Fruit fly (Drosophila melanogaster) whole organism, embryonic: ENCODE measurements around the gene dock.

ENCODE experiments used
- Atf-2 ChIP-seq: fragments of 200-800 bp; sonication (Bioruptor generic); optimal IDR thresholded peaks from 2 replicates; lab custom pipeline; 2016; ENCODE audit warnings: missing biosample characterization, missing genetic modification characterization
- CG11696 ChIP-seq: fragments of 200-800 bp; sonication (Bioruptor generic); IDR thresholded peaks from 2 replicates; pipeline ENCODE4 v1.3.6; 2022; ENCODE audit warnings: missing biosample characterization, missing genetic modification characterization
- CG12219 ChIP-seq: fragments of 200-800 bp; sonication (Bioruptor generic); optimal IDR thresholded peaks from 3 replicates; lab custom pipeline; 2018; ENCODE audit warnings: missing biosample characterization, mild to moderate bottlenecking, missing genetic modification characterization
- CG13287 ChIP-seq: fragments of 200-800 bp; sonication (Bioruptor generic); IDR thresholded peaks from 2 replicates; pipeline ENCODE4 v1.3.6; 2022; ENCODE audit warnings: missing biosample characterization, missing genetic modification characterization; ENCODE audit not compliant: partially characterized antibody
- CG16813 ChIP-seq: fragments of 200-800 bp; sonication (Bioruptor generic); IDR thresholded peaks from 3 replicates; pipeline ENCODE4 v1.3.6; 2022; ENCODE audit warnings: missing biosample characterization, missing genetic modification characterization; ENCODE audit not compliant: partially characterized antibody
- CG17328 ChIP-seq: fragments of 200-800 bp; sonication (Bioruptor generic); IDR thresholded peaks from 2 replicates; pipeline ENCODE4 v1.3.6; 2022; ENCODE audit warnings: missing biosample characterization, missing genetic modification characterization
- CG18599 ChIP-seq: fragments of 200-800 bp; sonication (Bioruptor generic); optimal IDR thresholded peaks from 3 replicates; lab custom pipeline; 2017; ENCODE audit warnings: missing biosample characterization, missing genetic modification characterization, mild to moderate bottlenecking, moderate library complexity, missing genetic modification reagents
- CG18619 ChIP-seq: fragments of 200-800 bp; sonication (Bioruptor generic); optimal IDR thresholded peaks from 3 replicates; lab custom pipeline; 2017; ENCODE audit warnings: missing biosample characterization, mild to moderate bottlenecking, missing genetic modification characterization
- CG2875 ChIP-seq: fragments of 200-800 bp; sonication (Bioruptor generic); optimal IDR thresholded peaks from 2 replicates; lab custom pipeline; 2017; ENCODE audit warnings: missing biosample characterization, mild to moderate bottlenecking, missing genetic modification characterization, missing genetic modification reagents
- CG3065 ChIP-seq: fragments of 200-800 bp; sonication (Bioruptor generic); optimal IDR thresholded peaks from 2 replicates; lab custom pipeline; 2016; ENCODE audit warnings: missing biosample characterization, missing genetic modification characterization
- CG32532 ChIP-seq: fragments of 200-800 bp; sonication (Bioruptor generic); IDR thresholded peaks from 2 replicates; pipeline ENCODE4 v1.3.6; 2022; ENCODE audit warnings: missing biosample characterization, missing genetic modification characterization
- CG33213 ChIP-seq: fragments of 200-800 bp; sonication (Bioruptor generic); optimal IDR thresholded peaks from 3 replicates; lab custom pipeline; 2016; ENCODE audit warnings: missing biosample characterization, missing genetic modification characterization
- CG34376 ChIP-seq: fragments of 200-800 bp; sonication (Bioruptor generic); optimal IDR thresholded peaks from 2 replicates; lab custom pipeline; 2018; ENCODE audit warnings: missing biosample characterization, mild to moderate bottlenecking, missing genetic modification characterization
- CG6654 ChIP-seq: fragments of 200-800 bp; sonication (Bioruptor generic); optimal IDR thresholded peaks from 2 replicates; lab custom pipeline; 2017; ENCODE audit warnings: missing biosample characterization, mild to moderate bottlenecking, missing genetic modification characterization
- CG6683 ChIP-seq: fragments of 200-800 bp; sonication (Bioruptor generic); optimal IDR thresholded peaks from 2 replicates; lab custom pipeline; 2017; ENCODE audit warnings: missing biosample characterization, mild to moderate bottlenecking, missing genetic modification characterization, missing genetic modification reagents
- CG7271 ChIP-seq: fragments of 200-800 bp; sonication (Bioruptor generic); optimal IDR thresholded peaks from 2 replicates; lab custom pipeline; 2018; ENCODE audit warnings: missing biosample characterization, mild to moderate bottlenecking, missing genetic modification characterization, moderate library complexity
- CG7987 ChIP-seq: fragments of 200-800 bp; sonication (Bioruptor generic); optimal IDR thresholded peaks from 2 replicates; lab custom pipeline; 2018; ENCODE audit warnings: missing biosample characterization, mild to moderate bottlenecking, missing genetic modification characterization, moderate library complexity
- CG8388 ChIP-seq: fragments of 200-800 bp; sonication (Bioruptor generic); optimal IDR thresholded peaks from 2 replicates; lab custom pipeline; 2019; ENCODE audit warnings: missing biosample characterization, mild to moderate bottlenecking, missing genetic modification characterization, moderate library complexity
- CG8765 ChIP-seq: fragments of 200-800 bp; sonication (Bioruptor generic); IDR thresholded peaks from 2 replicates; pipeline ENCODE4 v1.3.6; 2022; ENCODE audit warnings: missing biosample characterization, missing genetic modification characterization
- CG8944 ChIP-seq: fragments of 200-800 bp; sonication (Bioruptor generic); optimal IDR thresholded peaks from 3 replicates; lab custom pipeline; 2016; ENCODE audit warnings: missing biosample characterization, missing genetic modification characterization
- D19B ChIP-seq: fragments of 200-800 bp; sonication (Bioruptor generic); optimal IDR thresholded peaks from 2 replicates; lab custom pipeline; 2017; ENCODE audit warnings: missing biosample characterization, mild to moderate bottlenecking, missing genetic modification characterization
- E2f1 ChIP-seq: fragments of 200-800 bp; sonication (Bioruptor generic); IDR thresholded peaks from 2 replicates; pipeline ENCODE4 v1.3.6; 2022; ENCODE audit warnings: missing biosample characterization, missing genetic modification characterization
- Elba2 ChIP-seq: fragments of 200-800 bp; sonication (Bioruptor generic); optimal IDR thresholded peaks from 3 replicates; lab custom pipeline; 2016; ENCODE audit warnings: missing biosample characterization, missing genetic modification characterization
- Hand ChIP-seq: fragments of 200-800 bp; sonication (Bioruptor generic); optimal IDR thresholded peaks from 2 replicates; lab custom pipeline; 2017; ENCODE audit warnings: mild to moderate bottlenecking, missing biosample characterization, missing genetic modification reagents, missing genetic modification characterization
- Hmx ChIP-seq: fragments of 200-800 bp; sonication (Bioruptor generic); optimal IDR thresholded peaks from 2 replicates; lab custom pipeline; 2016; ENCODE audit warnings: missing biosample characterization, missing genetic modification characterization
- Lim3 ChIP-seq: fragments of 200-800 bp; sonication (Bioruptor generic); IDR thresholded peaks from 2 replicates; pipeline ENCODE4 v1.3.6; 2022; ENCODE audit warnings: missing biosample characterization, missing genetic modification characterization
- NC2β ChIP-seq: fragments of 200-800 bp; sonication (Bioruptor generic); optimal IDR thresholded peaks from 2 replicates; lab custom pipeline; 2016; ENCODE audit warnings: missing biosample characterization, missing genetic modification characterization
- Sox102F ChIP-seq: fragments of 200-800 bp; sonication (Bioruptor generic); optimal IDR thresholded peaks from 2 replicates; lab custom pipeline; 2018; ENCODE audit warnings: missing biosample characterization, mild to moderate bottlenecking, missing genetic modification characterization, moderate library complexity
- Xbp1 ChIP-seq: fragments of 200-800 bp; sonication (Bioruptor generic); optimal IDR thresholded peaks from 3 replicates; lab custom pipeline; 2016; ENCODE audit warnings: missing biosample characterization, mild to moderate bottlenecking, missing genetic modification characterization
- ab ChIP-seq: fragments of 200-800 bp; sonication (Bioruptor generic); optimal IDR thresholded peaks from 2 replicates; lab custom pipeline; 2016; ENCODE audit warnings: missing biosample characterization, missing genetic modification characterization
- bigmax ChIP-seq: fragments of 200-800 bp; sonication (Bioruptor generic); optimal IDR thresholded peaks from 2 replicates; lab custom pipeline; 2018; ENCODE audit warnings: missing biosample characterization, mild to moderate bottlenecking, missing genetic modification characterization
- bowl ChIP-seq: fragments of 200-800 bp; sonication (Bioruptor generic); IDR thresholded peaks from 2 replicates; pipeline ENCODE4 v1.3.6; 2022; ENCODE audit warnings: missing biosample characterization, missing genetic modification characterization
- cad ChIP-seq: fragments of >200 bp; optimal IDR thresholded peaks from 2 replicates; lab custom pipeline; 2017; ENCODE audit warnings: missing biosample characterization, missing genetic modification characterization
- chinmo ChIP-seq: fragments of 200-800 bp; sonication (Bioruptor generic); IDR thresholded peaks from 4 replicates; pipeline ENCODE4 v1.3.6; 2022; ENCODE audit warnings: missing biosample characterization, missing genetic modification characterization; ENCODE audit not compliant: partially characterized antibody
- cwo ChIP-seq: fragments of 200-800 bp; sonication (Bioruptor generic); optimal IDR thresholded peaks from 3 replicates; lab custom pipeline; 2017; ENCODE audit warnings: missing biosample characterization, missing genetic modification characterization, mild to moderate bottlenecking, moderate library complexity, missing genetic modification reagents
- dan ChIP-seq: fragments of 200-800 bp; sonication (Bioruptor generic); IDR thresholded peaks from 2 replicates; pipeline ENCODE4 v1.3.6; 2022; ENCODE audit warnings: missing biosample characterization, missing genetic modification characterization
- eve ChIP-seq, 2 experiments: fragments of >200 bp; optimal IDR thresholded peaks; 2 replicates each; lab custom pipeline; 2017; ENCODE audit warnings: missing biosample characterization in 2 of 2, missing genetic modification characterization in 2 of 2
- ftz-f1 ChIP-seq: fragments of 200-800 bp; sonication (Bioruptor generic); optimal IDR thresholded peaks from 2 replicates; lab custom pipeline; 2016; ENCODE audit warnings: missing biosample characterization, missing genetic modification characterization
- hth ChIP-seq: fragments of >200 bp; optimal IDR thresholded peaks from 2 replicates; lab custom pipeline; 2017; ENCODE audit warnings: inconsistent platforms
- kay ChIP-seq: fragments of 200-800 bp; sonication (Bioruptor generic); optimal IDR thresholded peaks from 2 replicates; lab custom pipeline; 2016; ENCODE audit warnings: missing biosample characterization, missing genetic modification characterization
- knrl ChIP-seq: fragments of 200-800 bp; sonication (Bioruptor generic); IDR thresholded peaks from 3 replicates; pipeline ENCODE4 v1.3.6; 2022; ENCODE audit warnings: missing biosample characterization, missing genetic modification characterization; ENCODE audit not compliant: partially characterized antibody
- lab ChIP-seq: fragments of 200-800 bp; sonication (Bioruptor generic); optimal IDR thresholded peaks from 3 replicates; lab custom pipeline; 2017; ENCODE audit warnings: missing biosample characterization, missing genetic modification characterization, mild to moderate bottlenecking, moderate library complexity, missing genetic modification reagents
- oc ChIP-seq: fragments of 200-800 bp; sonication (Bioruptor generic); optimal IDR thresholded peaks from 2 replicates; lab custom pipeline; 2018; ENCODE audit warnings: missing biosample characterization, mild to moderate bottlenecking, missing genetic modification characterization, moderate library complexity
- pnt ChIP-seq: fragments of 200-800 bp; sonication (Bioruptor generic); optimal IDR thresholded peaks from 3 replicates; lab custom pipeline; 2016; ENCODE audit warnings: missing biosample characterization, missing genetic modification characterization
- row ChIP-seq: fragments of 200-800 bp; sonication (Bioruptor generic); IDR thresholded peaks from 3 replicates; pipeline ENCODE4 v1.3.6; 2022; ENCODE audit warnings: missing biosample characterization, missing genetic modification characterization
- stwl ChIP-seq: fragments of 200-800 bp; sonication (Bioruptor generic); optimal IDR thresholded peaks from 3 replicates; lab custom pipeline; 2018; ENCODE audit warnings: missing biosample characterization, mild to moderate bottlenecking, missing genetic modification characterization, moderate library complexity
- z ChIP-seq: fragments of 200-800 bp; sonication (Bioruptor generic); IDR thresholded peaks from 3 replicates; pipeline ENCODE4 v1.3.6; 2022; ENCODE audit warnings: missing biosample characterization, missing genetic modification characterization
- zen ChIP-seq: fragments of 200-800 bp; sonication (Bioruptor generic); optimal IDR thresholded peaks from 3 replicates; lab custom pipeline; 2018; ENCODE audit warnings: missing biosample characterization, mild to moderate bottlenecking, missing genetic modification characterization, moderate library complexity

dock gene

dm6 chr2L:866950-867744 lies 41.4 kb downstream of the dock start (continued):
- TF ChIP-seq CG18599 (GFP tag; lab: Kevin White, UChicago): peak; percentile 93
- TF ChIP-seq knrl: peak; percentile 46; the same call in 1 of the 3 replicates
- peak; percentile 89 for TF ChIP-seq oc (tag; lab: Kevin White, UChicago)
- peak; percentile 84 for TF ChIP-seq kay (GFP tag; lab: Kevin White, UChicago)
- TF ChIP-seq CG17328 (GFP tag; lab: Robert Waterston, UW): peak; percentile 95
- TF ChIP-seq CG33213: peak; percentile 83
- TF ChIP-seq bowl (GFP tag; lab: Robert Waterston, UW): peak; percentile 89
- TF ChIP-seq E2f1 (GFP tag; lab: Robert Waterston, UW): peak; percentile 96
- peak; percentile 91 for TF ChIP-seq CG8765 (GFP tag; lab: Robert Waterston, UW)
- peak; percentile 77 for TF ChIP-seq CG2875 (GFP tag; lab: Kevin White, UChicago)
- TF ChIP-seq CG6654 (GFP tag; lab: Kevin White, UChicago): peak; percentile 66
- peak; percentile 77 for TF ChIP-seq Hand (GFP tag; lab: Kevin White, UChicago)
- TF ChIP-seq CG3065: peak; percentile 62
- no peak for TF ChIP-seq ftz-f1 (GFP tag; lab: Kevin White, UChicago)
- TF ChIP-seq lab: peak; percentile 95
- peak; percentile 88 for TF ChIP-seq CG11696 (GFP tag; lab: Robert Waterston, UW)
- TF ChIP-seq zen (tag; lab: Kevin White, UChicago): peak; percentile 89
- peak; percentile 81 for TF ChIP-seq D19B (GFP tag; lab: Kevin White, UChicago)
- TF ChIP-seq Elba2 (GFP tag; lab: Kevin White, UChicago): peak; percentile 91
- TF ChIP-seq chinmo (GFP tag; lab: Robert Waterston, UW): peak; percentile 92; the same call in 2 of the 4 replicates
- TF ChIP-seq CG7987 (GFP tag; lab: Kevin White, UChicago): peak; percentile 84
- TF ChIP-seq NC2β (GFP tag; lab: Kevin White, UChicago): peak; percentile 75
- TF ChIP-seq CG12219 (GFP tag; lab: Kevin White, UChicago): peak; percentile 90
- TF ChIP-seq CG8388: peak; percentile 88
- peak; percentile 97 for TF ChIP-seq CG32532 (GFP tag; lab: Robert Waterston, UW)
- TF ChIP-seq pnt (GFP tag; lab: Kevin White, UChicago): peak; percentile 88
- TF ChIP-seq Lim3 (GFP tag; lab: Robert Waterston, UW): peak; percentile 79
- peak; percentile 87 for TF ChIP-seq Hmx
- peak; percentile 26 for TF ChIP-seq bigmax (GFP tag; lab: Kevin White, UChicago)
- TF ChIP-seq CG16813 (GFP tag; lab: Robert Waterston, UW): no peak
- peak; percentile 28 for TF ChIP-seq CG7271 (tag; lab: Kevin White, UChicago)
- TF ChIP-seq Atf-2 (GFP tag; lab: Kevin White, UChicago): peak; percentile 87
- TF ChIP-seq ab: peak; percentile 72
- peak; percentile 95 for TF ChIP-seq row (GFP tag; lab: Robert Waterston, UW)
- TF ChIP-seq cad (GFP tag; lab: Kevin White, UChicago): no peak
- TF ChIP-seq CG18619 (GFP tag; lab: Kevin White, UChicago): peak; percentile 87
- no peak for TF ChIP-seq eve (GFP tag; optimal IDR thresholded peaks at IDR 0.05; lab: Kevin White, UChicago)
- no peak for TF ChIP-seq hth
- TF ChIP-seq CG8944: peak; percentile 83
- TF ChIP-seq cwo (GFP tag; lab: Kevin White, UChicago): peak; percentile 85
- peak; percentile 66; the same call in 1 of the 2 replicates for TF ChIP-seq dan (GFP tag; lab: Robert Waterston, UW)
- TF ChIP-seq z (GFP tag; lab: Robert Waterston, UW): no peak
- TF ChIP-seq CG34376 (GFP tag; lab: Kevin White, UChicago): peak; percentile 85
- peak; percentile 94 for TF ChIP-seq Xbp1 (GFP tag; lab: Kevin White, UChicago)
- TF ChIP-seq Sox102F (GFP tag; lab: Kevin White, UChicago): peak; percentile 94
- peak; percentile 12; the same call in 1 of the 2 replicates for TF ChIP-seq CG13287 (GFP tag; lab: Robert Waterston, UW)
- TF ChIP-seq stwl (tag; lab: Kevin White, UChicago): no peak
- TF ChIP-seq CG6683 (GFP tag; lab: Kevin White, UChicago): peak; percentile 83
